Worm (Caenorhabditis elegans) whole organism, midembryonic: ENCODE data around the gene F26F12.4.

Experiments used
- T22C8.4 ChIP-seq: fragments of 200-800 bp; sonication (Bioruptor generic); IDR thresholded peaks from 2 replicates; pipeline ENCODE4 v1.3.6; 2022; ENCODE audit warnings: missing genetic modification characterization, missing compliant biosample characterization
- cog-1 ChIP-seq: sonication (generic microtip); optimal IDR thresholded peaks from 2 replicates; lab custom pipeline; 2016; ENCODE audit warnings: missing genetic modification characterization, missing compliant biosample characterization
- flt-1 ChIP-seq: fragments of 200-800 bp; sonication (Bioruptor generic); IDR thresholded peaks from 2 replicates; pipeline ENCODE4 v1.3.6; 2022; ENCODE audit warnings: missing genetic modification characterization, missing compliant biosample characterization
- klf-2 ChIP-seq: fragments of 200-800 bp; sonication (Bioruptor generic); conservative IDR thresholded peaks from 2 replicates; pipeline ENCODE4 v1.3.6; 2022; ENCODE audit warnings: missing genetic modification reagents, missing genetic modification characterization, missing compliant biosample characterization
- med-1 ChIP-seq: sonication (generic microtip); optimal IDR thresholded peaks from 2 replicates; lab custom pipeline; 2017; ENCODE audit warnings: missing genetic modification characterization, mild to moderate bottlenecking, missing compliant biosample characterization, antibody characterized with exemption, missing genetic modification reagents; ENCODE audit not compliant: insufficient read depth
- ref-1 ChIP-seq: fragments of 200-800 bp; sonication (Bioruptor generic); conservative IDR thresholded peaks from 2 replicates; pipeline ENCODE4 v1.3.6; 2022; ENCODE audit warnings: missing genetic modification reagents, missing genetic modification characterization, missing compliant biosample characterization
- tab-1 ChIP-seq: fragments of 200-800 bp; sonication (Bioruptor generic); IDR thresholded peaks from 2 replicates; pipeline ENCODE4 v1.3.6; 2022; ENCODE audit warnings: missing genetic modification characterization, missing compliant biosample characterization
- ztf-23 ChIP-seq: fragments of 200-800 bp; sonication (Bioruptor generic); IDR thresholded peaks from 2 replicates; pipeline ENCODE4 v1.3.6; 2022; ENCODE audit warnings: missing genetic modification reagents, missing genetic modification characterization, missing compliant biosample characterization
- ztf-29 ChIP-seq: fragments of 200-800 bp; sonication (Bioruptor generic); IDR thresholded peaks from 2 replicates; pipeline ENCODE4 v1.3.6; 2022; ENCODE audit warnings: missing genetic modification reagents, missing genetic modification characterization, missing compliant biosample characterization

Gene F26F12.4

DNA sequence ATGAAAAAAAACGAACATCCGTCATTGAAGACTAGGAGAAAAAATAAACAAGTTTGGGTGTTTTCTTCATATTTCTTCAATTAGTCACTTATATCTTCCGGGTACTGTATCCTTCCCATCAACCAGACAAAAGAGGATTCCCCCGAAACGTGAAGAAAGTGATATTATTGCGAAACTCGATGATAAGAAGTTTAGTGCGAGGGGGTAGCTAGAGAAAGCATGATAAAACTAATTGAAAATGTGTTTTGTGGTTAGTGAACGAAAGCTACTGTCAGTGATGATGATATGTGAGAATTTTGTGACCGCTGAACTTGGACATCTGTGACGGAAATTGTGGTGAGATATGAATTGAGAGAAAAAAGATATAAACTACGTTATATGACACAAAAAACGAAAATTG lies 46.2 kb downstream of the F26F12.4 start:
- TF ChIP-seq ztf-23 (GFP tag; lab: Robert Waterston, UW) (no peak), cog-1 (no peak), ztf-29 (GFP tag; lab: Robert Waterston, UW) (no peak), flt-1 (GFP tag; lab: Robert Waterston, UW) (no peak), tab-1 (GFP tag; lab: Robert Waterston, UW) (no peak), med-1 (GFP tag; lab: Kevin White, UChicago) (no peak), T22C8.4 (GFP tag; lab: Robert Waterston, UW) (no peak), ref-1 (no peak), klf-2 (GFP tag; lab: Robert Waterston, UW) (no peak)

DNA sequence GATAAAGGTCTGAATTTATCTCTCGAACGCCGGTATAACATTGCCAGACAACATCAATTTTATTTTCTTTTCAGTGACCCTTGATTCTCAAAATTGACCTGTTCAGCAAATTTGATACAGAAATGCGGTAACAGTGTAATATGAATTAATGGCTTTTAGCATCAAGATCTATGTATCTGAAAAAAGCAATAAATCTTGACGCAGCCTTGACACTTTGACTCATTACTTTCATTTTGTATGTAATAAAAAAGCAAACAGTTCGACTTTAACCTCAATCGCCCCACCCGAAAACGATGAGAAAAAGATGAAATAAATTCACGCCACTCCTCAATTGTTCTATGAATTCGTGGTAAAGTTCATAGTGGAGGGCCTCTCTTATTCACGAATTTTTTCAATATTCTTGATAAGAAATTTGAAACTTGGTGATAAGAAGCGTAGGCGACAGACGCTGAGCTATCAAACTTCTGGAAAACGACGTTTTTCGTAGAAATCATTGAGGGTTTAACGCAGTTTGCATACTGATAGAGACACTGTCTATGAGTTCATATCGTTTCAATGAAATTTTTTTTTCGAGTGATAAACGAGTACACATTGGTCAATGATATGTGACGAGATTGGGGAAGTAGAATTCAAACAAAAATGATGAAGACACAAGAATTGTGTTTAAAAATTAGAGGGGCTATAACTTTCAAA lies 47.5 kb downstream of the F26F12.4 start:
- TF ChIP-seq flt-1 (GFP tag; lab: Robert Waterston, UW), result no peak
- no peak for TF ChIP-seq ztf-29 (GFP tag; lab: Robert Waterston, UW)
- no peak for TF ChIP-seq ref-1
- TF ChIP-seq cog-1, result no peak
- no peak for TF ChIP-seq med-1 (GFP tag; lab: Kevin White, UChicago)
- TF ChIP-seq klf-2 (GFP tag; lab: Robert Waterston, UW), result no peak
- TF ChIP-seq T22C8.4 (GFP tag; lab: Robert Waterston, UW), result no peak
- no peak for TF ChIP-seq ztf-23 (GFP tag; lab: Robert Waterston, UW)
- TF ChIP-seq tab-1 (GFP tag; lab: Robert Waterston, UW), result no peak

DNA sequence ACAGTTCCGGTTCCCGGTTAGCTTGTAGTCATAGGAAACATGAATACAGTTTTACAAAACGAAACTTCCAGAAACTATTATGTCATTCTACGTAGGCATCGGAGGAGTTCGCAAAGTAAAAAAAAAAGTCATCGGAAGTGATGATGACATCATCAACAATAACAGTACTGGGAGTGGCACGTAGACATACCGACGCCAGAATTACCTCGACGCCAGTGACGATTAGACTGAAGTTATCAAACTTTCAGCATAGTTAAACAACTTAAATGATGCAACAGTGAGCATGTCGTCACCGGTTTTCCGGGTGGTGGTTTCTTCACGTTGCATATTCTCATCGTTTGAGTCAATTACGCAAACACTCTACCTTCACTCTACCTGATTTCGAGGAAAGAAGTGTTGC lies 48.7 kb downstream of the F26F12.4 start:
- no peak for TF ChIP-seq T22C8.4 (GFP tag; lab: Robert Waterston, UW)
- no peak for TF ChIP-seq ztf-23 (GFP tag; lab: Robert Waterston, UW)
- no peak for TF ChIP-seq klf-2 (GFP tag; lab: Robert Waterston, UW)
- no peak for TF ChIP-seq ztf-29 (GFP tag; lab: Robert Waterston, UW)
- TF ChIP-seq ref-1, result no peak
- TF ChIP-seq med-1 (GFP tag; lab: Kevin White, UChicago), result no peak
- TF ChIP-seq tab-1 (GFP tag; lab: Robert Waterston, UW), result no peak
- no peak for TF ChIP-seq cog-1
- TF ChIP-seq flt-1 (GFP tag; lab: Robert Waterston, UW), result no peak

DNA sequence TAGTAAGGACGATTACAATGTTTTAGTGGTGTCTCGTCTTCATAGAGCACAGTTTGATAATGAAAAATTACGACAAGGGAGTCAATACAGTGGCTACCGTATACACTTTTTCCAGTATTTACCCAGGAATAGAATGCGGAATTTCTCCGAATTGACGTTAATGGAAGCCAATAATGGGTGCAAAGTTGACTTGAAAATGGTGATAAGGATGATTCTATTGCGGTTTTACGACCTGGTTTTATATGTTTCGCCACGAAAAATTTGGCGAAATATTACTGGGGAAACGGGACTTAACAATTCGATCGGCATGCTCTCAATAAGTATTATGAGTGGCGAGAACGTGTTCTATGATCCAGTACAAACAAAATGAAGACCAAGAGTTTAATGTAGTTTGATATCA lies 49.2 kb downstream of the F26F12.4 start:
- TF ChIP-seq tab-1 (GFP tag; lab: Robert Waterston, UW) (no peak), flt-1 (GFP tag; lab: Robert Waterston, UW) (no peak), cog-1 (no peak), ztf-23 (GFP tag; lab: Robert Waterston, UW) (no peak), klf-2 (GFP tag; lab: Robert Waterston, UW) (no peak), T22C8.4 (GFP tag; lab: Robert Waterston, UW) (no peak), ztf-29 (GFP tag; lab: Robert Waterston, UW) (no peak), med-1 (GFP tag; lab: Kevin White, UChicago) (no peak)

DNA sequence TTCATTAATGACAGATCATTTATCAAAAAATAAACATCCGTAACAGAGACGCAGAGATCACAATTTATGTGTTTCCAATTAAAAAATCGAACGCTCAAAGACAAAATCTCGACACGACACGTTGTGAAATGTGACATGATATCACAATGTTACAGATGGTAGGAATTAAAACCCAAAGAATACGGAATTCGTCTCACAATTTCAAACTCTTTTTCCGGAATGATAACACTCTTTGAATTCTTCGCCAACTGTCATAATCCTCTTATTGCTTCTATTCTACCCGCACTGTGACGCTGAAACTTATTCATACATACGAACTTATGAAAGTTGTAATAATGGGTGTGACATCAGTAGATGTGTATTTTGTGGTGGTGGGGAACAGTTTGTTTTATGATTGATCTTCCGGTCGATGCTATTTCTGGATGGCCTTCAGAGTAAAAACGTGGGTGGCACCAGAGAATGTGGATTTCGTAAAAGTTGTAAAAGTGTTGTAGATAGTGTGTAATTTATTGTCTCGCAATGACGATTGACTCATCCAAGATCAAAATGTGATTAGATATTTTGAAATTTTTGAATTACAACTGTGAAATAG lies 52.6 kb downstream of the F26F12.4 start:
- TF ChIP-seq ztf-29 (GFP tag; lab: Robert Waterston, UW) (no peak), flt-1 (GFP tag; lab: Robert Waterston, UW) (no peak), T22C8.4 (GFP tag; lab: Robert Waterston, UW) (no peak), ztf-23 (GFP tag; lab: Robert Waterston, UW) (no peak), klf-2 (GFP tag; lab: Robert Waterston, UW) (no peak), ref-1 (no peak), med-1 (GFP tag; lab: Kevin White, UChicago) (no peak), tab-1 (GFP tag; lab: Robert Waterston, UW) (no peak), cog-1 (no peak)
